Worm (Caenorhabditis elegans) whole organism, young adult: ENCODE measurements around the gene plc-2.

Experiments used
- B0336.3 ChIP-seq: fragments of 200-800 bp; sonication (Bioruptor generic); IDR thresholded peaks from 2 replicates; pipeline ENCODE4 v1.3.6; 2022; ENCODE audit warnings: missing genetic modification characterization, missing compliant biosample characterization
- F22D6.2 ChIP-seq: sonication (generic microtip); optimal IDR thresholded peaks from 2 replicates; lab custom pipeline; 2016; ENCODE audit warnings: mild to moderate bottlenecking, missing genetic modification characterization, missing compliant biosample characterization
- F52B5.7 ChIP-seq: sonication (generic microtip); optimal IDR thresholded peaks from 2 replicates; lab custom pipeline; 2016; ENCODE audit warnings: mild to moderate bottlenecking, missing genetic modification characterization, missing compliant biosample characterization
- F57A8.1 ChIP-seq: fragments of 200-800 bp; sonication (Bioruptor generic); optimal IDR thresholded peaks from 2 replicates; lab custom pipeline; 2018; ENCODE audit warnings: mild to moderate bottlenecking, missing genetic modification characterization, moderate library complexity, missing compliant biosample characterization
- K11D2.4 ChIP-seq: fragments of 200-800 bp; sonication (Bioruptor generic); IDR thresholded peaks from 2 replicates; pipeline ENCODE4 v1.3.6; 2022; ENCODE audit warnings: missing genetic modification reagents, missing genetic modification characterization, missing compliant biosample characterization
- K12H6.12 ChIP-seq: fragments of 200-800 bp; sonication (Bioruptor generic); optimal IDR thresholded peaks from 2 replicates; lab custom pipeline; 2018; ENCODE audit warnings: mild to moderate bottlenecking, missing genetic modification characterization, missing compliant biosample characterization
- Y53F4B.3 ChIP-seq: fragments of 200-800 bp; sonication (Bioruptor generic); IDR thresholded peaks from 2 replicates; pipeline ENCODE4 v1.3.6; 2022; ENCODE audit warnings: missing genetic modification reagents, missing genetic modification characterization, missing compliant biosample characterization
- Y79H2A.3 ChIP-seq: fragments of 200-800 bp; sonication (Bioruptor generic); conservative IDR thresholded peaks from 2 replicates; pipeline ENCODE4 v1.3.6; 2022; ENCODE audit warnings: missing genetic modification reagents, missing genetic modification characterization, missing compliant biosample characterization
- athp-1 ChIP-seq: sonication (generic microtip); optimal IDR thresholded peaks from 2 replicates; lab custom pipeline; 2017; ENCODE audit warnings: mild to moderate bottlenecking, missing genetic modification characterization, missing compliant biosample characterization
- attf-3 ChIP-seq: fragments of 200-800 bp; sonication (Bioruptor generic); conservative IDR thresholded peaks from 2 replicates; pipeline ENCODE4 v1.3.6; 2022; ENCODE audit warnings: missing genetic modification reagents, missing genetic modification characterization, missing compliant biosample characterization
- ccch-3 ChIP-seq: fragments of 200-800 bp; sonication (Bioruptor generic); optimal IDR thresholded peaks from 2 replicates; lab custom pipeline; 2018; ENCODE audit warnings: mild to moderate bottlenecking, missing genetic modification characterization, missing compliant biosample characterization
- cebp-1 ChIP-seq, 2 experiments: fragments of 200-800 bp in 1 of 2; sonication (Bioruptor generic) in 1 of 2; sonication (generic microtip) in 1 of 2; IDR thresholded peaks in 1 of 2; optimal IDR thresholded peaks in 1 of 2; 2 replicates each; pipeline versions ENCODE4 v1.3.6 to Lab custom; 2017 to 2022; ENCODE audit warnings: missing compliant biosample characterization in 2 of 2, missing genetic modification characterization in 2 of 2, mild to moderate bottlenecking in 1 of 2, missing genetic modification reagents in 1 of 2, moderate library complexity in 1 of 2
- cebp-2 ChIP-seq: fragments of 200-800 bp; sonication (Bioruptor generic); IDR thresholded peaks from 2 replicates; pipeline ENCODE4 v1.3.6; 2022; ENCODE audit warnings: missing genetic modification characterization, missing compliant biosample characterization
- ceh-58 ChIP-seq: fragments of 200-800 bp; sonication (Bioruptor generic); IDR thresholded peaks from 2 replicates; pipeline ENCODE4 v1.3.6; 2022; ENCODE audit warnings: missing genetic modification characterization, missing compliant biosample characterization
- ceh-91 ChIP-seq: fragments of 200-800 bp; sonication (Bioruptor generic); IDR thresholded peaks from 2 replicates; pipeline ENCODE4 v1.3.6; 2022; ENCODE audit warnings: missing genetic modification reagents, missing genetic modification characterization, missing compliant biosample characterization
- dpl-1 ChIP-seq: fragments of 150-350 bp; optimal IDR thresholded peaks from 2 replicates; lab custom pipeline; 2014; ENCODE audit warnings: missing biosample characterization, missing genetic modification reagents, missing genetic modification characterization
- him-1 ChIP-seq: sonication (generic microtip); optimal IDR thresholded peaks from 2 replicates; lab custom pipeline; 2016; ENCODE audit warnings: missing genotype, missing genetic modification reagents, missing genetic modification characterization, missing compliant biosample characterization
- hlh-12 ChIP-seq: sonication (generic microtip); optimal IDR thresholded peaks from 2 replicates; lab custom pipeline; 2016; ENCODE audit warnings: missing genetic modification characterization, missing compliant biosample characterization
- hlh-26 ChIP-seq: fragments of 200-800 bp; sonication (Bioruptor generic); conservative IDR thresholded peaks from 2 replicates; pipeline ENCODE4 v1.3.6; 2022; ENCODE audit warnings: missing genetic modification reagents, missing genetic modification characterization, missing compliant biosample characterization
- hmg-20 ChIP-seq: fragments of 200-800 bp; sonication (Bioruptor generic); IDR thresholded peaks from 2 replicates; pipeline ENCODE4 v1.3.6; 2022; ENCODE audit warnings: missing genetic modification reagents, missing genetic modification characterization, missing compliant biosample characterization
- lag-1 ChIP-seq: fragments of 200-800 bp; sonication (Bioruptor generic); IDR thresholded peaks from 2 replicates; pipeline ENCODE4 v1.3.6; 2022; ENCODE audit warnings: missing genetic modification reagents, missing genetic modification characterization, missing compliant biosample characterization
- lir-1 ChIP-seq: fragments of 200-800 bp; sonication (Bioruptor generic); conservative IDR thresholded peaks from 2 replicates; pipeline ENCODE4 v1.3.6; 2022; ENCODE audit warnings: missing genetic modification reagents, missing genetic modification characterization, missing compliant biosample characterization
- madf-10 ChIP-seq: sonication (generic microtip); optimal IDR thresholded peaks from 2 replicates; lab custom pipeline; 2016; ENCODE audit warnings: mild to moderate bottlenecking, missing genetic modification characterization, missing compliant biosample characterization
- madf-3 ChIP-seq: fragments of 200-800 bp; sonication (Bioruptor generic); IDR thresholded peaks from 2 replicates; pipeline ENCODE4 v1.3.6; 2022; ENCODE audit warnings: missing genetic modification reagents, missing genetic modification characterization, missing compliant biosample characterization
- nfya-1 ChIP-seq: sonication (generic microtip); optimal IDR thresholded peaks from 2 replicates; lab custom pipeline; 2017; ENCODE audit warnings: antibody characterized with exemption, missing compliant biosample characterization, missing genetic modification characterization, borderline replicate concordance; ENCODE audit not compliant: insufficient read depth
- nhr-80 ChIP-seq: sonication (generic microtip); optimal IDR thresholded peaks from 2 replicates; lab custom pipeline; 2016; ENCODE audit warnings: missing genetic modification characterization, missing compliant biosample characterization
- snpc-1.3 ChIP-seq: sonication (generic microtip); optimal IDR thresholded peaks from 2 replicates; lab custom pipeline; 2017; ENCODE audit warnings: missing genetic modification characterization, mild to moderate bottlenecking, missing compliant biosample characterization, antibody characterized with exemption, moderate library complexity, missing genotype, missing genetic modification reagents; ENCODE audit not compliant: insufficient read depth
- snpc-3.4 ChIP-seq: sonication (generic microtip); optimal IDR thresholded peaks from 2 replicates; lab custom pipeline; 2017; ENCODE audit warnings: missing genetic modification characterization, mild to moderate bottlenecking, missing compliant biosample characterization, antibody characterized with exemption, moderate library complexity, missing genotype, missing genetic modification reagents
- snpc-4 ChIP-seq, 5 experiments: fragments of 150-350 bp in 1 of 5; sonication (generic microtip) in 4 of 5; optimal IDR thresholded peaks; 2 replicates each; lab custom pipeline; 2014 to 2018; ENCODE audit warnings: missing genetic modification characterization in 5 of 5, missing biosample characterization in 3 of 5, antibody characterized with exemption in 2 of 5, mild to moderate bottlenecking in 2 of 5, missing compliant biosample characterization in 2 of 5, missing genotype in 2 of 5, moderate library complexity in 2 of 5, missing genetic modification reagents in 1 of 5
- unc-130 ChIP-seq: sonication (generic microtip); optimal IDR thresholded peaks from 2 replicates; lab custom pipeline; 2016; ENCODE audit warnings: missing genetic modification reagents, missing genetic modification characterization, missing compliant biosample characterization
- unc-62 ChIP-seq: fragments of 150-350 bp; optimal IDR thresholded peaks from 2 replicates; lab custom pipeline; 2014; ENCODE audit warnings: missing biosample characterization, missing genetic modification reagents, missing genetic modification characterization
- xnd-1 ChIP-seq: sonication (generic microtip); optimal IDR thresholded peaks from 2 replicates; lab custom pipeline; 2016; ENCODE audit warnings: missing genotype, missing genetic modification reagents, missing genetic modification characterization, missing compliant biosample characterization
- ztf-18 ChIP-seq: sonication (generic microtip); optimal IDR thresholded peaks from 2 replicates; lab custom pipeline; 2016; ENCODE audit warnings: missing genotype, mild to moderate bottlenecking, missing genetic modification characterization, missing compliant biosample characterization
- ztf-25 ChIP-seq: fragments of 200-800 bp; sonication (Bioruptor generic); IDR thresholded peaks from 2 replicates; pipeline ENCODE4 v1.3.6; 2022; ENCODE audit warnings: missing genetic modification reagents, missing genetic modification characterization, missing compliant biosample characterization
- ztf-26 ChIP-seq: sonication (generic microtip); optimal IDR thresholded peaks from 2 replicates; lab custom pipeline; 2017; ENCODE audit warnings: missing genetic modification characterization, missing compliant biosample characterization
- ztf-3 ChIP-seq: fragments of 200-800 bp; sonication (Bioruptor generic); optimal IDR thresholded peaks from 2 replicates; lab custom pipeline; 2018; ENCODE audit warnings: mild to moderate bottlenecking, missing genetic modification characterization, missing compliant biosample characterization

The plc-2 gene

DNA sequence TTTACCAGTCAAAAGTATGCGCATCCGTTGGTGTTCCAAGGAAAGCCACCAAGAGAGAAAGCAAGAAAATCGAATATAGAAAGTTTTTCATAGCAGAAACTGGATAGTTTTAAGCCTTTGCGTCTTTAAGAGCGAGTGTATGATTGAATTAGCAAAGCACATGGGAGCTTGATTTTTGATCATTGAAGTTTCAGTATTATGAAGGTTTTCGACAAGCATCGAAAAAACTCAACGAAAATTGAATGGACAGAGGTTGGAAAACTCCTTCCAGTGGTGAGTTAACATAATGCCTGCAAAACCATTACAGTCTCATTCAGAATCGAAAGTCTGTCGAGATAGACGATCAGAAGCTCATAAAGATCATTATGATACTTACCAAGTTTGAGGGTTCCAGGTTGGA, 1.5 kb downstream of the plc-2 start, which contains the start of gene Y75B12B.13:
TSS of gene Y75B12B.13 (minus strand) at position 101 of the 400 bp plus-strand sequence.
- no peak for TF ChIP-seq snpc-1.3 (tag; lab: Kevin White, UChicago)
- TF ChIP-seq attf-3 (GFP tag; lab: Robert Waterston, UW) = no peak
- TF ChIP-seq ztf-25 (GFP tag; lab: Robert Waterston, UW) = no peak
- no peak for TF ChIP-seq K11D2.4
- no peak for TF ChIP-seq madf-3 (GFP tag; lab: Robert Waterston, UW)
- TF ChIP-seq nfya-1 (tag; lab: Kevin White, UChicago) = no peak
- no peak for TF ChIP-seq unc-130 (GFP tag; lab: Kevin White, UChicago)
- no peak for TF ChIP-seq cebp-2 (GFP tag; lab: Robert Waterston, UW)
- no peak for TF ChIP-seq snpc-4 (GFP tag; optimal IDR thresholded peaks at IDR 0.05; lab: Kevin White, UChicago)
- no peak for TF ChIP-seq snpc-4 (tag; optimal IDR thresholded peaks at IDR 0.05; lab: Kevin White, UChicago)
- no peak for TF ChIP-seq him-1 (tag; lab: Kevin White, UChicago)
- no peak for TF ChIP-seq cebp-1 (GFP tag; IDR thresholded peaks at IDR 0.05; lab: Robert Waterston, UW)
- no peak for TF ChIP-seq cebp-1 (tag; optimal IDR thresholded peaks at IDR 0.05; lab: Kevin White, UChicago)
- TF ChIP-seq K12H6.12 (tag; lab: Kevin White, UChicago) = no peak
- no peak for TF ChIP-seq F22D6.2 (tag; lab: Kevin White, UChicago)
- TF ChIP-seq F57A8.1 (GFP tag; lab: Kevin White, UChicago) = no peak
- TF ChIP-seq Y79H2A.3 (GFP tag; lab: Robert Waterston, UW) = no peak
- TF ChIP-seq ccch-3 (GFP tag; lab: Kevin White, UChicago) = no peak
- no peak for TF ChIP-seq snpc-3.4 (tag; lab: Kevin White, UChicago)
- no peak for TF ChIP-seq nhr-80
- TF ChIP-seq ztf-3 (GFP tag; lab: Kevin White, UChicago) = no peak
- TF ChIP-seq hlh-12 (tag; lab: Kevin White, UChicago) = no peak
- TF ChIP-seq, all 124 proteins: peak for 0

DNA sequence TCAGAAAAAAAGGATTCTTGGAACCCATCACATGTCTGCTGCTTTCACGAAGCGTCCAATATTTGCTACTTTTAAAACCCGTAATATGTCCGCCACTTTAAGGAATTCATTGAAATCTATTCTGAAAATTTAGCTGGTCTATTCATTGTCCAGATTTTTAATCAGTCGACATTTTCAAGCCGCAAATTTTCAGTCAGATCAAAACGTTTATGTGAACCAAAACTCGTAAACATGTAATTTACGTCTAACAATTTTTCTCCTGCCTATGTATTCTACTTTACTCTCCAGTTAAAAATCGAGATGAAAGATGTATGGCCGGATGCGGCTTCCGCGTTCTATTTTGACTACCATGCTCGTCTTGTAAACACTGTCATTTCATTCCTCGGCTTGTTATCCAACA, 5.6 kb downstream of the plc-2 start, which contains the start of gene srw-1:
TSS of gene srw-1 (plus strand) at position 301 of the 400 bp plus-strand sequence.
- TF ChIP-seq snpc-4 (GFP tag; optimal IDR thresholded peaks at IDR 0.05; lab: Kevin White, UChicago) = no peak
- TF ChIP-seq snpc-4 (tag; optimal IDR thresholded peaks at IDR 0.05; lab: Kevin White, UChicago) = no peak
- no peak for TF ChIP-seq xnd-1 (tag; lab: Kevin White, UChicago)
- no peak for TF ChIP-seq K12H6.12 (tag; lab: Kevin White, UChicago)

DNA sequence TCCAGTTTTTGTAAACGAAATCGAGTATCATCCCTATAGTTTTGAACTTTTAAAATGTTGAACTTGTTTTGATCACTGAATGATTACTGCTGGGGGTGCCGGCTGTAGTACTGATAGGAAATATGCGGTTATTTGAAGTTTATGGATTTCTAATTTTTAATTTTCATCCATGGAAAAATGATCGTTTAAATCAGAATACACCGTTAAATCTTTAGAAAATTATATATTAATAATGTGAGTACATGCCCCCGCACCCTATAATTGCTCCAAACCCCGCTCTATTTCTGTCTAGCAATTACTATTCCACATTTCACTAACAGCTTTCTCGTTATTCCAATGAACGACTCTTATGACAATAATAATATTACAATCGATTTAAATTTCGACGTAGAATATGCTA, 7.4 kb downstream of the plc-2 start, which contains the start of gene Y75B12B.10:
TSS of gene Y75B12B.10 (plus strand) at position 301 of the 400 bp plus-strand sequence.
- TF ChIP-seq hlh-12 (tag; lab: Kevin White, UChicago) (no peak), athp-1 (tag; lab: Kevin White, UChicago) (no peak), Y53F4B.3 (GFP tag; lab: Robert Waterston, UW) (no peak), dpl-1 (GFP tag; lab: Kevin White, UChicago) (no peak), F57A8.1 (GFP tag; lab: Kevin White, UChicago) (no peak), hlh-26 (GFP tag; lab: Robert Waterston, UW) (no peak), ztf-18 (tag; lab: Kevin White, UChicago) (no peak), snpc-4 (GFP tag; optimal IDR thresholded peaks at IDR 0.05; lab: Kevin White, UChicago) (no peak), snpc-4 (tag; optimal IDR thresholded peaks at IDR 0.05; lab: Kevin White, UChicago) (no peak), madf-10 (no peak), hmg-20 (GFP tag; lab: Robert Waterston, UW) (no peak), B0336.3 (no peak), cebp-2 (GFP tag; lab: Robert Waterston, UW) (no peak), unc-62 (no peak), ceh-91 (GFP tag; lab: Robert Waterston, UW) (no peak), ccch-3 (GFP tag; lab: Kevin White, UChicago) (no peak), F52B5.7 (tag; lab: Kevin White, UChicago) (no peak), ceh-58 (GFP tag; lab: Robert Waterston, UW) (no peak), ztf-26 (tag; lab: Kevin White, UChicago) (no peak), lir-1 (GFP tag; lab: Robert Waterston, UW) (no peak), lag-1 (GFP tag; lab: Robert Waterston, UW) (no peak)
